Fruit fly (Drosophila melanogaster) whole organism, embryonic: ENCODE measurements around the gene NimB1.

Experiments used
- Adf1 ChIP-seq: fragments of 200-800 bp; sonication (Bioruptor generic); IDR thresholded peaks from 2 replicates; pipeline ENCODE4 v1.3.6; 2022; ENCODE audit warnings: missing biosample characterization, missing genetic modification characterization
- Awh ChIP-seq: fragments of 200-800 bp; sonication (Bioruptor generic); IDR thresholded peaks from 2 replicates; pipeline ENCODE4, ENCODE4 v1.3.6; 2022; ENCODE audit warnings: missing biosample characterization, missing genetic modification characterization
- CG10979 ChIP-seq: fragments of 200-800 bp; sonication (Bioruptor generic); optimal IDR thresholded peaks from 2 replicates; lab custom pipeline; 2018; ENCODE audit warnings: missing biosample characterization, mild to moderate bottlenecking, missing genetic modification characterization, moderate library complexity
- CG12155 ChIP-seq: fragments of 200-800 bp; sonication (Bioruptor generic); optimal IDR thresholded peaks from 3 replicates; lab custom pipeline; 2016; ENCODE audit warnings: missing biosample characterization, missing genetic modification characterization
- CG12659 ChIP-seq: fragments of 200-800 bp; sonication (Bioruptor generic); optimal IDR thresholded peaks from 3 replicates; lab custom pipeline; 2017; ENCODE audit warnings: mild to moderate bottlenecking, missing biosample characterization, missing genetic modification reagents, missing genetic modification characterization
- CG13624 ChIP-seq: fragments of 200-800 bp; sonication (Bioruptor generic); optimal IDR thresholded peaks from 2 replicates; lab custom pipeline; 2016; ENCODE audit warnings: missing biosample characterization, missing genetic modification characterization
- CG15479 ChIP-seq: fragments of 200-800 bp; sonication (Bioruptor generic); optimal IDR thresholded peaks from 3 replicates; lab custom pipeline; 2019; ENCODE audit warnings: missing biosample characterization, mild to moderate bottlenecking, missing genetic modification characterization, moderate library complexity
- CG15514 ChIP-seq: fragments of 200-800 bp; sonication (Bioruptor generic); optimal IDR thresholded peaks from 3 replicates; lab custom pipeline; 2017; ENCODE audit warnings: missing biosample characterization, missing genetic modification characterization, mild to moderate bottlenecking, moderate library complexity, missing genetic modification reagents
- CG17829 ChIP-seq: fragments of 200-800 bp; optimal IDR thresholded peaks from 2 replicates; lab custom pipeline; 2019; ENCODE audit warnings: missing biosample characterization, mild to moderate bottlenecking, missing genetic modification characterization, moderate library complexity
- CG4707 ChIP-seq: fragments of 200-800 bp; sonication (Bioruptor generic); optimal IDR thresholded peaks from 2 replicates; lab custom pipeline; 2018; ENCODE audit warnings: missing biosample characterization, mild to moderate bottlenecking, missing genetic modification characterization, moderate library complexity
- CG7372 ChIP-seq: fragments of 200-800 bp; sonication (Bioruptor generic); IDR thresholded peaks from 2 replicates; pipeline ENCODE4 v1.3.6; 2022; ENCODE audit warnings: missing biosample characterization, missing genetic modification characterization
- CG8089 ChIP-seq: fragments of 200-800 bp; sonication (Bioruptor generic); optimal IDR thresholded peaks from 3 replicates; lab custom pipeline; 2016; ENCODE audit warnings: missing biosample characterization, missing genetic modification characterization
- CoRest ChIP-seq: fragments of 200-800 bp; sonication (Bioruptor generic); optimal IDR thresholded peaks from 3 replicates; lab custom pipeline; 2018; ENCODE audit warnings: missing biosample characterization, mild to moderate bottlenecking, missing genetic modification characterization, moderate library complexity
- Dad ChIP-seq: fragments of 200-800 bp; sonication (Bioruptor generic); optimal IDR thresholded peaks from 3 replicates; lab custom pipeline; 2016; ENCODE audit warnings: missing biosample characterization, missing genetic modification characterization
- Dip3 ChIP-seq: fragments of 200-800 bp; sonication (Bioruptor generic); optimal IDR thresholded peaks from 3 replicates; lab custom pipeline; 2016; ENCODE audit warnings: missing biosample characterization, missing genetic modification characterization
- Dll ChIP-seq: fragments of 200-800 bp; sonication (Bioruptor generic); IDR thresholded peaks from 4 replicates; pipeline ENCODE4 v1.3.6; 2022; ENCODE audit warnings: missing biosample characterization, missing genetic modification characterization; ENCODE audit not compliant: partially characterized antibody
- Fer3 ChIP-seq: fragments of 200-800 bp; sonication (Bioruptor generic); optimal IDR thresholded peaks from 2 replicates; lab custom pipeline; 2018; ENCODE audit warnings: missing biosample characterization, mild to moderate bottlenecking, missing genetic modification characterization, moderate library complexity
- H15 ChIP-seq: fragments of 200-800 bp; sonication (Bioruptor generic); IDR thresholded peaks from 3 replicates; pipeline ENCODE4 v1.3.6; 2022; ENCODE audit warnings: missing biosample characterization, missing genetic modification characterization
- HLH54F ChIP-seq: fragments of 200-800 bp; sonication (Bioruptor generic); optimal IDR thresholded peaks from 3 replicates; lab custom pipeline; 2016; ENCODE audit warnings: missing biosample characterization, missing genetic modification characterization
- Hand ChIP-seq: fragments of 200-800 bp; sonication (Bioruptor generic); optimal IDR thresholded peaks from 2 replicates; lab custom pipeline; 2017; ENCODE audit warnings: mild to moderate bottlenecking, missing biosample characterization, missing genetic modification reagents, missing genetic modification characterization
- HmgD ChIP-seq: fragments of 200-800 bp; sonication (Bioruptor generic); optimal IDR thresholded peaks from 3 replicates; lab custom pipeline; 2016; ENCODE audit warnings: missing biosample characterization, missing genetic modification characterization
- Hr51 ChIP-seq, 2 experiments: fragments of 200-800 bp; sonication (Bioruptor generic); optimal IDR thresholded peaks; 2 replicates in 1 of 2; 3 replicates in 1 of 2; lab custom pipeline; 2016 to 2018; ENCODE audit warnings: missing biosample characterization in 2 of 2, missing genetic modification characterization in 2 of 2, mild to moderate bottlenecking in 1 of 2, moderate library complexity in 1 of 2
- Lim3 ChIP-seq: fragments of 200-800 bp; sonication (Bioruptor generic); IDR thresholded peaks from 2 replicates; pipeline ENCODE4 v1.3.6; 2022; ENCODE audit warnings: missing biosample characterization, missing genetic modification characterization
- NC2α ChIP-seq: fragments of 200-800 bp; sonication (Bioruptor generic); optimal IDR thresholded peaks from 2 replicates; lab custom pipeline; 2016; ENCODE audit warnings: missing biosample characterization, missing genetic modification characterization
- Nf-YB ChIP-seq: fragments of 200-800 bp; sonication (Bioruptor generic); optimal IDR thresholded peaks from 3 replicates; lab custom pipeline; 2019; ENCODE audit warnings: missing biosample characterization, mild to moderate bottlenecking, missing genetic modification characterization, moderate library complexity
- Ptx1 ChIP-seq: fragments of 200-800 bp; sonication (Bioruptor generic); IDR thresholded peaks from 2 replicates; pipeline ENCODE4 v1.3.6; 2022; ENCODE audit warnings: missing biosample characterization, missing genetic modification characterization
- Scr ChIP-seq: fragments of 200-800 bp; sonication (Bioruptor generic); IDR thresholded peaks from 2 replicates; pipeline ENCODE4 v1.3.6; 2022; ENCODE audit warnings: missing biosample characterization, missing genetic modification characterization; ENCODE audit not compliant: partially characterized antibody
- YL-1 ChIP-seq: fragments of 200-800 bp; sonication (Bioruptor generic); optimal IDR thresholded peaks from 3 replicates; lab custom pipeline; 2017; ENCODE audit warnings: missing biosample characterization, mild to moderate bottlenecking, missing genetic modification characterization
- ap ChIP-seq: fragments of 200-800 bp; sonication (Bioruptor generic); IDR thresholded peaks from 2 replicates; pipeline ENCODE4 v1.3.6; 2022; ENCODE audit warnings: missing biosample characterization, missing genetic modification characterization
- bcd ChIP-seq: fragments of 200-800 bp; sonication (Bioruptor generic); optimal IDR thresholded peaks from 2 replicates; lab custom pipeline; 2017; ENCODE audit warnings: missing biosample characterization, mild to moderate bottlenecking, missing genetic modification characterization
- crc ChIP-seq: fragments of 200-800 bp; sonication (Bioruptor generic); optimal IDR thresholded peaks from 2 replicates; lab custom pipeline; 2016; ENCODE audit warnings: missing biosample characterization, missing genetic modification characterization
- dm ChIP-seq: fragments of 200-800 bp; sonication (Bioruptor generic); optimal IDR thresholded peaks from 3 replicates; lab custom pipeline; 2016; ENCODE audit warnings: missing biosample characterization, missing genetic modification characterization
- dmrt99B ChIP-seq: fragments of 200-800 bp; sonication (Bioruptor generic); optimal IDR thresholded peaks from 2 replicates; lab custom pipeline; 2018; ENCODE audit warnings: missing biosample characterization, mild to moderate bottlenecking, missing genetic modification characterization, moderate library complexity
- exex ChIP-seq: fragments of 200-800 bp; sonication (Bioruptor generic); optimal IDR thresholded peaks from 4 replicates; lab custom pipeline; 2018; ENCODE audit warnings: missing biosample characterization, mild to moderate bottlenecking, missing genetic modification characterization, moderate library complexity
- grn ChIP-seq: fragments of 200-800 bp; sonication (Bioruptor generic); optimal IDR thresholded peaks from 3 replicates; lab custom pipeline; 2017; ENCODE audit warnings: missing biosample characterization, missing genetic modification characterization
- kah ChIP-seq: fragments of 200-800 bp; sonication (Bioruptor generic); optimal IDR thresholded peaks from 2 replicates; lab custom pipeline; 2018; ENCODE audit warnings: missing biosample characterization, mild to moderate bottlenecking, missing genetic modification characterization
- klu ChIP-seq: fragments of 200-800 bp; sonication (Bioruptor generic); IDR thresholded peaks from 2 replicates; pipeline ENCODE4 v1.3.6; 2022; ENCODE audit warnings: missing biosample characterization, missing genetic modification characterization
- lmd ChIP-seq: fragments of 200-800 bp; sonication (Bioruptor generic); IDR thresholded peaks from 2 replicates; pipeline ENCODE4 v1.3.6; 2022; ENCODE audit warnings: missing biosample characterization, missing genetic modification characterization
- nerfin-1 ChIP-seq: fragments of 200-800 bp; sonication (Bioruptor generic); optimal IDR thresholded peaks from 3 replicates; lab custom pipeline; 2019; ENCODE audit warnings: missing biosample characterization, mild to moderate bottlenecking, missing genetic modification characterization, moderate library complexity
- pita ChIP-seq: fragments of 200-800 bp; sonication (Bioruptor generic); optimal IDR thresholded peaks from 2 replicates; lab custom pipeline; 2017; ENCODE audit warnings: missing biosample characterization, mild to moderate bottlenecking, missing genetic modification characterization
- ro ChIP-seq: fragments of 200-800 bp; sonication (Bioruptor generic); IDR thresholded peaks from 2 replicates; pipeline ENCODE4 v1.3.6; 2022; ENCODE audit warnings: missing biosample characterization, missing genetic modification characterization
- scrt ChIP-seq: fragments of 200-800 bp; sonication (Bioruptor generic); optimal IDR thresholded peaks from 2 replicates; lab custom pipeline; 2018; ENCODE audit warnings: missing biosample characterization, mild to moderate bottlenecking, missing genetic modification characterization, moderate library complexity
- shn ChIP-seq: fragments of 200-800 bp; sonication (Bioruptor generic); optimal IDR thresholded peaks from 3 replicates; lab custom pipeline; 2016; ENCODE audit warnings: missing biosample characterization, missing genetic modification characterization
- sima ChIP-seq: fragments of 200-800 bp; sonication (Bioruptor generic); optimal IDR thresholded peaks from 2 replicates; lab custom pipeline; 2016; ENCODE audit warnings: missing biosample characterization, missing genetic modification characterization
- ssp ChIP-seq: fragments of 200-800 bp; sonication (Bioruptor generic); IDR thresholded peaks from 2 replicates; pipeline ENCODE4 v1.3.6; 2022; ENCODE audit warnings: missing biosample characterization, missing genetic modification characterization
- tap ChIP-seq: fragments of 200-800 bp; optimal IDR thresholded peaks from 3 replicates; lab custom pipeline; 2019; ENCODE audit warnings: missing biosample characterization, mild to moderate bottlenecking, missing genetic modification characterization, moderate library complexity
- tgo ChIP-seq: fragments of 200-800 bp; sonication (Bioruptor generic); IDR thresholded peaks from 3 replicates; pipeline ENCODE4 v1.3.6; 2022; ENCODE audit warnings: missing biosample characterization, missing genetic modification characterization
- ttk ChIP-seq: fragments of 200-800 bp; sonication (Bioruptor generic); IDR thresholded peaks from 2 replicates; pipeline ENCODE4 v2.1.2; 2022; ENCODE audit warnings: missing biosample characterization, missing genetic modification characterization
- usp ChIP-seq: fragments of >200 bp; optimal IDR thresholded peaks from 2 replicates; lab custom pipeline; 2017; ENCODE audit warnings: missing biosample characterization, missing genetic modification characterization
- zf30C ChIP-seq: fragments of 200-800 bp; sonication (Bioruptor generic); optimal IDR thresholded peaks from 3 replicates; lab custom pipeline; 2018; ENCODE audit warnings: missing biosample characterization, mild to moderate bottlenecking, missing genetic modification characterization

The NimB1 gene

dm6 chr2L:14011591-14012303 lies 48.4 kb downstream of the NimB1 start (continued):
- no peak for TF ChIP-seq Dll
- TF ChIP-seq NC2α (GFP tag; lab: Kevin White, UChicago) = no peak
- TF ChIP-seq dmrt99B = peak; percentile 49
- TF ChIP-seq CG7372 (GFP tag; lab: Robert Waterston, UW) = no peak; the same call in 1 of the 2 replicates
- no peak for TF ChIP-seq exex (tag; lab: Kevin White, UChicago)
- TF ChIP-seq CG12659 = peak; percentile 12
- TF ChIP-seq CG8089 (GFP tag; lab: Kevin White, UChicago) = no peak
- TF ChIP-seq CG4707 (GFP tag; lab: Kevin White, UChicago) = no peak
- TF ChIP-seq lmd = peak; percentile 64; the same call in 1 of the 2 replicates
- TF ChIP-seq Hand (GFP tag; lab: Kevin White, UChicago) = no peak
- no peak for TF ChIP-seq ap (GFP tag; lab: Robert Waterston, UW)
- TF ChIP-seq CG13624 = peak; percentile 17
- TF ChIP-seq tgo (GFP tag; lab: Robert Waterston, UW) = no peak; the same call in 2 of the 3 replicates
- TF ChIP-seq Adf1 (GFP tag; lab: Robert Waterston, UW) = peak; percentile 58; the same call in 1 of the 2 replicates
- no peak for TF ChIP-seq CG10979 (tag; lab: Kevin White, UChicago)
- TF ChIP-seq Hr51 (GFP tag; optimal IDR thresholded peaks at IDR 0.05; lab: Kevin White, UChicago) = peak in 1 of 2 experiments; percentile 50
- TF ChIP-seq CoRest (tag; lab: Kevin White, UChicago) = peak; percentile 33
- TF ChIP-seq YL-1 (GFP tag; lab: Kevin White, UChicago) = no peak
- no peak for TF ChIP-seq CG15479 (GFP tag; lab: Kevin White, UChicago)
- TF ChIP-seq HLH54F (GFP tag; lab: Kevin White, UChicago) = no peak
- no peak for TF ChIP-seq sima (GFP tag; lab: Kevin White, UChicago)
- TF ChIP-seq dm (GFP tag; lab: Kevin White, UChicago) = no peak
- peak; percentile 75 for TF ChIP-seq Ptx1 (GFP tag; lab: Robert Waterston, UW)
- TF ChIP-seq ro (GFP tag; lab: Robert Waterston, UW) = no peak
- no peak for TF ChIP-seq klu (GFP tag; lab: Robert Waterston, UW)
- no peak for TF ChIP-seq Dip3
- no peak for TF ChIP-seq Dad (GFP tag; lab: Kevin White, UChicago)
- no peak for TF ChIP-seq CG15514 (GFP tag; lab: Kevin White, UChicago)
- TF ChIP-seq Lim3 (GFP tag; lab: Robert Waterston, UW) = no peak
- peak; percentile 50; the same call in 1 of the 2 replicates for TF ChIP-seq ttk (GFP tag; lab: Robert Waterston, UW)
- peak; percentile 30 for TF ChIP-seq Fer3 (tag; lab: Kevin White, UChicago)
- peak; percentile 47 for TF ChIP-seq tap (tag; lab: Kevin White, UChicago)
- TF ChIP-seq pita (GFP tag; lab: Kevin White, UChicago) = peak; percentile 47
- TF ChIP-seq CG12155 = peak; percentile 36
- TF ChIP-seq bcd (GFP tag; lab: Kevin White, UChicago) = peak; percentile 43
- peak; percentile 27 for TF ChIP-seq scrt
- TF ChIP-seq usp (GFP tag; lab: Kevin White, UChicago) = no peak
- no peak for TF ChIP-seq zf30C
- TF ChIP-seq Nf-YB (GFP tag; lab: Kevin White, UChicago) = no peak
- TF ChIP-seq Awh = 0 out of 2 replicates have a peak, but pooled peaks have one; percentile 22
- TF ChIP-seq kah (GFP tag; lab: Kevin White, UChicago) = no peak
- peak; percentile 26 for TF ChIP-seq grn (GFP tag; lab: Kevin White, UChicago)
- no peak for TF ChIP-seq H15 (GFP tag; lab: Robert Waterston, UW)
- TF ChIP-seq shn (GFP tag; lab: Kevin White, UChicago) = no peak
- no peak for TF ChIP-seq ssp (GFP tag; lab: Robert Waterston, UW)
- TF ChIP-seq Scr (GFP tag; lab: Robert Waterston, UW) = peak; percentile 31; the same call in 1 of the 2 replicates
- no peak for TF ChIP-seq HmgD
- no peak for TF ChIP-seq crc (GFP tag; lab: Kevin White, UChicago)
- TF ChIP-seq nerfin-1 (tag; lab: Kevin White, UChicago) = no peak
- TF ChIP-seq CG17829 (tag; lab: Kevin White, UChicago) = no peak
